Worm (Caenorhabditis elegans) whole organism, L2 larva: ENCODE data around the gene H12D21.6.

Experiments
- C34F6.9 ChIP-seq: fragments of 150-350 bp; optimal IDR thresholded peaks from 2 replicates; lab custom pipeline; 2014; ENCODE audit warnings: missing biosample characterization, missing genetic modification characterization
- F13H6.1 ChIP-seq: sonication (generic microtip); optimal IDR thresholded peaks from 2 replicates; lab custom pipeline; 2016; ENCODE audit warnings: missing genetic modification characterization, missing compliant biosample characterization
- R02D3.7 ChIP-seq: fragments of 150-350 bp; optimal IDR thresholded peaks from 2 replicates; lab custom pipeline; 2014; ENCODE audit warnings: missing biosample characterization, missing genetic modification characterization
- Y55F3AM.14 ChIP-seq: fragments of 200-800 bp; sonication (Bioruptor generic); optimal IDR thresholded peaks from 2 replicates; lab custom pipeline; 2018; ENCODE audit warnings: mild to moderate bottlenecking, missing genetic modification characterization, missing compliant biosample characterization
- ZK546.5 ChIP-seq: sonication (generic microtip); optimal IDR thresholded peaks from 2 replicates; lab custom pipeline; 2017; ENCODE audit warnings: missing biosample characterization, missing genetic modification characterization
- alr-1 ChIP-seq: fragments of 150-350 bp; optimal IDR thresholded peaks from 2 replicates; lab custom pipeline; 2014; ENCODE audit warnings: missing biosample characterization, missing genetic modification characterization
- aly-2 ChIP-seq: fragments of 150-350 bp; optimal IDR thresholded peaks from 2 replicates; lab custom pipeline; 2014; ENCODE audit warnings: missing biosample characterization, missing genetic modification characterization
- ama-1 ChIP-seq: fragments of 150-350 bp; optimal IDR thresholded peaks from 2 replicates; lab custom pipeline; 2018; ENCODE audit warnings: inconsistent platforms
- blmp-1 ChIP-seq: sonication (generic microtip); optimal IDR thresholded peaks from 2 replicates; lab custom pipeline; 2017; ENCODE audit warnings: missing genetic modification characterization, mild to moderate bottlenecking, missing compliant biosample characterization, antibody characterized with exemption, moderate library complexity; ENCODE audit not compliant: insufficient read depth
- ceh-16 ChIP-seq: fragments of 150-350 bp; optimal IDR thresholded peaks from 2 replicates; lab custom pipeline; 2014; ENCODE audit warnings: missing biosample characterization, missing genetic modification characterization
- ceh-82 ChIP-seq: fragments of 150-350 bp; optimal IDR thresholded peaks from 2 replicates; lab custom pipeline; 2014; ENCODE audit warnings: missing biosample characterization, missing genetic modification characterization
- dmd-4 ChIP-seq: sonication (generic microtip); optimal IDR thresholded peaks from 2 replicates; lab custom pipeline; 2017; ENCODE audit warnings: missing biosample characterization, missing genetic modification characterization
- egl-27 ChIP-seq: sonication (generic microtip); optimal IDR thresholded peaks from 3 replicates; lab custom pipeline; 2017; ENCODE audit warnings: missing biosample characterization, missing genetic modification reagents, missing genetic modification characterization
- elt-1 ChIP-seq: fragments of 150-350 bp; optimal IDR thresholded peaks from 2 replicates; lab custom pipeline; 2014; ENCODE audit warnings: missing biosample characterization, missing genetic modification characterization
- elt-3 ChIP-seq: sonication (generic microtip); optimal IDR thresholded peaks from 2 replicates; lab custom pipeline; 2017; ENCODE audit warnings: missing biosample characterization, missing genetic modification characterization
- fos-1 ChIP-seq: fragments of 150-350 bp; optimal IDR thresholded peaks from 2 replicates; lab custom pipeline; 2014; ENCODE audit warnings: missing biosample characterization, missing genetic modification characterization
- lin-11 ChIP-seq: fragments of 150-350 bp; sonication (generic microtip); optimal IDR thresholded peaks from 2 replicates; lab custom pipeline; 2014; ENCODE audit warnings: missing biosample characterization, missing genetic modification characterization, inconsistent platforms, mixed read lengths
- lin-13 ChIP-seq: fragments of 150-350 bp; optimal IDR thresholded peaks from 2 replicates; lab custom pipeline; 2014; ENCODE audit warnings: missing biosample characterization, missing genetic modification reagents, missing genetic modification characterization
- lsy-2 ChIP-seq, 2 experiments: fragments of 150-350 bp in 1 of 2; sonication (generic microtip) in 1 of 2; optimal IDR thresholded peaks; 2 replicates each; lab custom pipeline; 2014 to 2017; ENCODE audit warnings: missing biosample characterization in 2 of 2, missing genetic modification characterization in 2 of 2
- mab-5 ChIP-seq: fragments of 150-350 bp; optimal IDR thresholded peaks from 2 replicates; lab custom pipeline; 2014; ENCODE audit warnings: missing biosample characterization, missing genetic modification characterization
- mbf-1 ChIP-seq: sonication (generic microtip); optimal IDR thresholded peaks from 2 replicates; lab custom pipeline; 2017; ENCODE audit warnings: missing biosample characterization, missing genetic modification characterization
- mdl-1 ChIP-seq, 2 experiments: fragments of 150-350 bp in 1 of 2; sonication (generic microtip) in 1 of 2; optimal IDR thresholded peaks; 2 replicates each; lab custom pipeline; 2017; ENCODE audit warnings: missing biosample characterization in 2 of 2, missing genetic modification characterization in 2 of 2
- nhr-10 ChIP-seq: sonication (generic microtip); optimal IDR thresholded peaks from 2 replicates; lab custom pipeline; 2017; ENCODE audit warnings: missing biosample characterization, missing genetic modification characterization
- nhr-12 ChIP-seq: fragments of 150-350 bp; optimal IDR thresholded peaks from 2 replicates; lab custom pipeline; 2014; ENCODE audit warnings: missing biosample characterization, missing genetic modification characterization
- nhr-129 ChIP-seq: fragments of 150-350 bp; optimal IDR thresholded peaks from 2 replicates; lab custom pipeline; 2014; ENCODE audit warnings: missing biosample characterization, missing genetic modification characterization
- nhr-21 ChIP-seq: fragments of 150-350 bp; optimal IDR thresholded peaks from 2 replicates; lab custom pipeline; 2014; ENCODE audit warnings: missing biosample characterization, missing genetic modification characterization
- nhr-237 ChIP-seq: fragments of 150-350 bp; optimal IDR thresholded peaks from 2 replicates; lab custom pipeline; 2014; ENCODE audit warnings: missing biosample characterization, missing genetic modification characterization
- nhr-25 ChIP-seq: fragments of 150-350 bp; sonication (generic microtip); optimal IDR thresholded peaks from 3 replicates; lab custom pipeline; 2014; ENCODE audit warnings: missing biosample characterization, missing genetic modification characterization
- nhr-6 ChIP-seq: fragments of 150-350 bp; optimal IDR thresholded peaks from 2 replicates; lab custom pipeline; 2014; ENCODE audit warnings: missing biosample characterization, missing genetic modification characterization
- nhr-77 ChIP-seq: fragments of 150-350 bp; optimal IDR thresholded peaks from 2 replicates; lab custom pipeline; 2014; ENCODE audit warnings: missing biosample characterization, missing genetic modification characterization
- peb-1 ChIP-seq: fragments of 150-350 bp; optimal IDR thresholded peaks from 2 replicates; lab custom pipeline; 2014; ENCODE audit warnings: missing biosample characterization, missing genetic modification characterization
- sem-4 ChIP-seq: fragments of 150-350 bp; optimal IDR thresholded peaks from 2 replicates; lab custom pipeline; 2014; ENCODE audit warnings: missing biosample characterization, missing genetic modification reagents, missing genetic modification characterization
- skn-1 ChIP-seq: sonication (generic microtip); optimal IDR thresholded peaks from 2 replicates; lab custom pipeline; 2017; ENCODE audit warnings: missing biosample characterization, missing genetic modification characterization
- sma-9 ChIP-seq, 2 experiments: fragments of 150-350 bp in 1 of 2; sonication (generic microtip) in 1 of 2; optimal IDR thresholded peaks; 2 replicates each; lab custom pipeline; 2014 to 2016; ENCODE audit warnings: missing genetic modification characterization in 2 of 2, mild to moderate bottlenecking in 1 of 2, missing biosample characterization in 1 of 2, missing compliant biosample characterization in 1 of 2, missing genetic modification reagents in 1 of 2, moderate library complexity in 1 of 2
- snpc-4 ChIP-seq: fragments of 150-350 bp; optimal IDR thresholded peaks from 2 replicates; lab custom pipeline; 2014; ENCODE audit warnings: missing biosample characterization, missing genetic modification characterization
- unc-39 ChIP-seq: fragments of 150-350 bp; optimal IDR thresholded peaks from 2 replicates; lab custom pipeline; 2014; ENCODE audit warnings: missing biosample characterization, missing genetic modification characterization
- unc-55 ChIP-seq: fragments of 150-350 bp; sonication (generic microtip); optimal IDR thresholded peaks from 3 replicates; lab custom pipeline; 2014; ENCODE audit warnings: missing biosample characterization, missing genetic modification reagents, missing genetic modification characterization
- unc-62 ChIP-seq: fragments of 150-350 bp; optimal IDR thresholded peaks from 2 replicates; lab custom pipeline; 2014; ENCODE audit warnings: missing biosample characterization, missing genetic modification reagents, missing genetic modification characterization
- zag-1 ChIP-seq: fragments of 150-350 bp; optimal IDR thresholded peaks from 2 replicates; lab custom pipeline; 2014; ENCODE audit warnings: missing biosample characterization, missing genetic modification characterization
- ztf-1 ChIP-seq: fragments of 200-800 bp; sonication (Bioruptor generic); conservative IDR thresholded peaks from 2 replicates; pipeline ENCODE4 v1.3.6; 2022; ENCODE audit warnings: missing genetic modification characterization, missing compliant biosample characterization
- ztf-4 ChIP-seq: fragments of 150-350 bp; optimal IDR thresholded peaks from 2 replicates; lab custom pipeline; 2014; ENCODE audit warnings: missing biosample characterization, missing genetic modification characterization

The H12D21.6 gene

ce11 chrV:14854261-14854660 lies 43.4 kb downstream of the H12D21.6 start:
- no peak for TF ChIP-seq egl-27 (tag; lab: Kevin White, UChicago)
- TF ChIP-seq lin-11, result no peak
- TF ChIP-seq blmp-1 (tag; lab: Kevin White, UChicago), result no peak
- no peak for TF ChIP-seq fos-1 (tag; lab: Kevin White, UChicago)
- TF ChIP-seq R02D3.7, result no peak
- no peak for TF ChIP-seq ztf-4
- no peak for TF ChIP-seq nhr-12 (tag; lab: Kevin White, UChicago)
- no peak for TF ChIP-seq nhr-129 (tag; lab: Kevin White, UChicago)
- no peak for TF ChIP-seq elt-1
- TF ChIP-seq C34F6.9, result no peak
- no peak for TF ChIP-seq unc-62 (GFP tag; lab: Kevin White, UChicago)
- TF ChIP-seq dmd-4 (tag; lab: Kevin White, UChicago), result no peak
- TF ChIP-seq ceh-16, result no peak
- no peak for TF ChIP-seq lin-13 (GFP tag; lab: Kevin White, UChicago)
- no peak for TF ChIP-seq unc-39 (tag; lab: Kevin White, UChicago)
- no peak for TF ChIP-seq Y55F3AM.14 (GFP tag; lab: Kevin White, UChicago)
- no peak for TF ChIP-seq sem-4 (tag; lab: Kevin White, UChicago)
- TF ChIP-seq mdl-1 (tag; optimal IDR thresholded peaks at IDR 0.05; lab: Kevin White, UChicago), result no peak
- TF ChIP-seq unc-55, result no peak

DNA sequence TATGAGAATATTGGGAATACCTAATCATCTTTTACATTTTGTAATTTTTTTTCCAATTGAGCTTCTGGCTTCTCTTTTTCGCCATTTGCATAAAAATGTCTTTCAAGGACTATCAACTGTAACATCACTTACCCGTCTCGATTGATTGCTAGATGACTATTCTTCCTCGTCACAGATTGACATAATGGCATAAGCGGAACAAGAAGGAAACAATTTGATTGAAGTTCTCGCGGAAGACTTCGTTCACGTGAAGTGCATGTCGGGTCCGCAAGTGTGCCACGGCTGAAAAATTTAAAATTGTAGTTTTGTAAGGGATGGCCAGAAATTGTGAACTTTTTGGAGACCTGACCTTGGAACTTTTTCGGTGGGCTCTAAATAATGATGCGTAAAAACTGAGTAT lies 43.9 kb downstream of the H12D21.6 start:
- TF ChIP-seq nhr-21 (no peak), peb-1 (no peak)

ce11 chrV:14852620-14853019 lies 45.0 kb downstream of the H12D21.6 start:
- TF ChIP-seq zag-1 (tag; lab: Kevin White, UChicago) (peak; percentile 12), unc-55 (peak; percentile 2), nhr-129 (tag; lab: Kevin White, UChicago) (peak; percentile 13), elt-3 (tag; lab: Kevin White, UChicago) (no peak)

DNA sequence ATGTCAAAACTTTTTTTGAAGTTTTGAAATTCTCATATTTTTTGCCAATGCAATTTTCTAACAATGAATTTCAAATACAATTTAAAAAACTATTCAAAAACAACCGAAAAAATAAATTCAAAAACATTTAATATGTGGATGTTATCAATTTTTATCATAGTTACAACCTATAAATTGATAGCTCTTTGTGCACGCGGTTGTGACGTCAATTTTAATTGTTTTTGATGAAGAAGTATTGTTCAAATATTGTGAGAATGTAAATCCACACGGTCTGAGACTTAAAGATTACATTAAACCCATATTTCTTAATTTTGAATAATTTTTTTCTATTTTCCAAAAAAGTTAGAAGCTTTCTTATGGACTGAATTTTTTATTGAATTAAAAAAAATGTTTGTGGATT lies 45.7 kb downstream of the H12D21.6 start:
- TF ChIP-seq elt-3 (tag; lab: Kevin White, UChicago), result no peak
- TF ChIP-seq snpc-4 (tag; lab: Kevin White, UChicago), result no peak
- no peak for TF ChIP-seq F13H6.1 (tag; lab: Kevin White, UChicago)
- TF ChIP-seq mbf-1 (tag; lab: Kevin White, UChicago), result no peak
- TF ChIP-seq, all 48 proteins: peak for 0

- TF ChIP-seq C34F6.9, result peak; percentile 39
- TF ChIP-seq mdl-1 (tag; optimal IDR thresholded peaks at IDR 0.05; lab: Kevin White, UChicago), result peak in 1 of 2 experiments; percentile 12
- no peak for TF ChIP-seq nhr-25
- no peak for TF ChIP-seq nhr-10 (tag; lab: Kevin White, UChicago)
- no peak for TF ChIP-seq R02D3.7
- no peak for TF ChIP-seq skn-1 (tag; lab: Kevin White, UChicago)
- TF ChIP-seq F13H6.1 (tag; lab: Kevin White, UChicago), result peak; percentile 48
- TF ChIP-seq lsy-2 (tag; optimal IDR thresholded peaks at IDR 0.05; lab: Kevin White, UChicago), result peak; percentile 16 to 31
- peak; percentile 83 for TF ChIP-seq zag-1 (tag; lab: Kevin White, UChicago)
- peak; percentile 53 for TF ChIP-seq sem-4 (tag; lab: Kevin White, UChicago)
- peak; percentile 43 for TF ChIP-seq mab-5 (tag; lab: Kevin White, UChicago)
- peak; percentile 19 for TF ChIP-seq ama-1
- peak; percentile 71 for TF ChIP-seq sma-9 (GFP tag; optimal IDR thresholded peaks at IDR 0.05; lab: Kevin White, UChicago)
- no peak for TF ChIP-seq sma-9 (tag; optimal IDR thresholded peaks at IDR 0.05; lab: Kevin White, UChicago)
- no peak for TF ChIP-seq dmd-4 (tag; lab: Kevin White, UChicago)
- TF ChIP-seq nhr-129 (tag; lab: Kevin White, UChicago), result peak; percentile 62
- TF ChIP-seq unc-55, result peak; percentile 72
Observed at ce11 chrV:14851206-14851605, 46.4 kb downstream of the H12D21.6 start.

DNA sequence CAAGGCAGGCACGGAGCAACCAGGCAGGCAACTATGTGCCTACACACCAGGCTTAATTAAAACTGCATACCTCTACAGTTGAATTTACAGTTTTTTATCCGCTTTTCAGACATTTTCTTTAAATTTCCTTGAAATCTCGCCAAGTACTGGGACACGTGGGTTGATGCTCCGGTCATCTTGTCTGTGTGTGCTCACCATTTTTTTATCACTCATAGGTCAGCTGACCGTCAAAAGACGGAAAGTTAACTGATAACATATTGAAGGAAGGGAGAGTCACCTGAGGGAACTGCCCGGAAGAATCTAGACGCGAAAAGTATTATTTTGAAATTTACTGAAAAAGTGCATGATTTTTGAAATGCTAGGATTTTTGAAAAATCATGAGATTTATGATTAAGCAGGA lies 47.1 kb downstream of the H12D21.6 start:
- TF ChIP-seq fos-1 (tag; lab: Kevin White, UChicago), result peak; percentile 82
- no peak for TF ChIP-seq ztf-4
- no peak for TF ChIP-seq ama-1
- TF ChIP-seq nhr-77, result no peak
- TF ChIP-seq mab-5 (tag; lab: Kevin White, UChicago), result no peak
- no peak for TF ChIP-seq ZK546.5
- no peak for TF ChIP-seq Y55F3AM.14 (GFP tag; lab: Kevin White, UChicago)
- no peak for TF ChIP-seq R02D3.7
- TF ChIP-seq mdl-1 (tag; optimal IDR thresholded peaks at IDR 0.05; lab: Kevin White, UChicago), result peak in 1 of 2 experiments; percentile 18
- TF ChIP-seq nhr-10 (tag; lab: Kevin White, UChicago), result no peak
- no peak for TF ChIP-seq aly-2 (tag; lab: Kevin White, UChicago)
- TF ChIP-seq elt-1, result no peak
- TF ChIP-seq nhr-237 (tag; lab: Kevin White, UChicago), result no peak
- no peak for TF ChIP-seq ztf-1
- TF ChIP-seq C34F6.9, result peak; percentile 25
- TF ChIP-seq zag-1 (tag; lab: Kevin White, UChicago), result no peak
- TF ChIP-seq ceh-82 (tag; lab: Kevin White, UChicago), result no peak
- TF ChIP-seq alr-1, result no peak
- no peak for TF ChIP-seq lsy-2 (tag; optimal IDR thresholded peaks at IDR 0.05; lab: Kevin White, UChicago)
- TF ChIP-seq nhr-25, result no peak
- peak; percentile 72 for TF ChIP-seq sma-9 (GFP tag; optimal IDR thresholded peaks at IDR 0.05; lab: Kevin White, UChicago)
- TF ChIP-seq sma-9 (tag; optimal IDR thresholded peaks at IDR 0.05; lab: Kevin White, UChicago), result no peak
- TF ChIP-seq nhr-6 (tag; lab: Kevin White, UChicago), result no peak
- TF ChIP-seq nhr-129 (tag; lab: Kevin White, UChicago), result peak; percentile 75
- TF ChIP-seq dmd-4 (tag; lab: Kevin White, UChicago), result no peak
